Fruit fly (Drosophila melanogaster): ENCODE measurements around the gene CG2924.

DNA sequence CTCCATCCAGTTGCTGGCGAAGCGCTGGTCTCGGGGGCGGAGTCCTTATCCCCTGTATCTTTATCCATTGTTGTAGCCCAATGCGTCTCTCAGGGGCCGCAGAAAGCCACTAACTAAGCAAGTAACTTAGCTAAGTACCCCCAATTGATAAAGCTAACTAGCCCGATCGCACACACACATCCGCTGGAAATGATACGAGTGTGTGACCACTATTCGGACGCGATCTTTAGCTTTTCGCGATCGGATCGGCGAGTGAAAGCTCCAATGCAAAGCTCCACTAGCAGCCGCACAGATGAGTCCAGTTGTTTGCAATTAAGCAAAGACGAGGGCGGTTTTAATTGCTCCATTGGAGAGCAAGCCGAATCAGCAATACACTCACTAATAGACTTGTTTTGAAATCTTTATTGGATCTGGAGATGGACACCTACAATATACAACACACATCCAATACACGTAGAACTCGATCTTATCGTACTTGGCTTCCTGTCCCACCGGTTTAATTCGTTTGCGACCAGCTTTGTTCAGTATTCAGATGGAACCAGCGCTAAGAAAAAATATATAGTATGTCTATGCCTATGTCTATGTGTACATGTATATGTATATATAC, 16.4 kb downstream of the CG2924 start, which contains the start of gene CG3091:
- TF ChIP-seq Adf1 (GFP tag; IDR thresholded peaks at IDR 0.05) (no peak), abd-A (tag; optimal IDR thresholded peaks at IDR 0.05) (no peak), CG14710 (tag; optimal IDR thresholded peaks at IDR 0.05) (no peak), sqz (GFP tag; optimal IDR thresholded peaks at IDR 0.05) (no peak)

Measured in whole organism, embryonic.